Worm (Caenorhabditis elegans): ENCODE measurements around the gene sri-48.
"Not testable (repeated sequence)": the region's sequence is repeated elsewhere in the genome, so short reads cannot be mapped to it uniquely, and the experiment has no call there.

Gene sri-48

DNA sequence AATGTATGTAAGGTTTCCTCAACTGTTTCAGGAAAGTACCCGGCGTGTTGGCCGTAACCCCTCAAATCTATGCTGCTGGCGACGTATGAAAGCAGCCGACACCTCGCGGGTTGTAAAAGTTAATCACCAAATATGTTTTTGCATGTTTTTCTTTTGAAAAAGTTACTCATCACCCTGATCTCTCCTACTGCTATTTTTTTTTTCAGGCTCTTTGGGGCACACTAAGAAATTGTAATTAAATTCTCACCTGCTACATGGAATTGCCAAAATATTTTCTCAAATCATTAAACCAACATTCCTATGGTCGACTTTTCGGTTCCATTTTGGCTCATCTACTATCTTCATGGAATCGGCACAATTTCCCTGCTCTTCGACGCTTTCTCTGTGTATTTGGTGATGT lies 16.3 kb downstream of the sri-48 start, which contains the start of gene sri-78:
Gene sri-78, plus strand, starts transcription at position 301 of the 400 bp plus-strand sequence.
- TF ChIP-seq unc-55 (GFP tag; optimal IDR thresholded peaks at IDR 0.05); zag-1 (tag; optimal IDR thresholded peaks at IDR 0.05); lin-11 (tag; optimal IDR thresholded peaks at IDR 0.05): not testable (repeated sequence)

DNA sequence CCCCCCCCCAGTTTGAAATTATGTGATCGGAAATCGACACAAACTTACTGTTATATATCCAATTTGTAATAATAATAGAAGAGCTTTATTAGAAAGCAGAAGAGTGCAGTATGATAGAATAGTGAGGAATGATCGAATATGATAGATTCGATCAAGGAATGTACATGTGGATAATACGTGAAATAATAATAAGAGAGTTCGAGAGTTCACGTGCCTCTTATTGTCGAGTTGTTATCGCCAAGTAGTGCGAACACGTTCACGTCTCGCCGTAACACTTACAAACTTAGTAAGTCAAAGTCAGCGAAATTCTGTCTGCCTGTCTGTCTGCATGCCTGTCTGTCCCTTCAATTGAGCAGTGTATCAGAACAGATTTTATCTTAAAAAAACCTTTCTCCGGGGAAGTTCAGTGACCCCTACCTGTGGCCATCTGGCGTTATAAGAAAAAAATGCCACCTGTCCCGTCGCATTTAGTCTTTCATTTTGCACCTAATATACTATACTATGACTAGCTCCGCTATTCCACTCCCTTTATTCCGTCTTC lies 17.8 kb downstream of the sri-48 start, which contains the start of the genes Y27F2A.6 and Y27F2A.8:
Gene Y27F2A.6, minus strand, starts transcription at position 101 of the 541 bp plus-strand sequence.
Gene Y27F2A.8, plus strand, starts transcription at position 491 of the 541 bp plus-strand sequence.
- TF ChIP-seq dmd-4, unc-39, F13H6.1 (tag; optimal IDR thresholded peaks at IDR 0.05): not testable (repeated sequence)

DNA sequence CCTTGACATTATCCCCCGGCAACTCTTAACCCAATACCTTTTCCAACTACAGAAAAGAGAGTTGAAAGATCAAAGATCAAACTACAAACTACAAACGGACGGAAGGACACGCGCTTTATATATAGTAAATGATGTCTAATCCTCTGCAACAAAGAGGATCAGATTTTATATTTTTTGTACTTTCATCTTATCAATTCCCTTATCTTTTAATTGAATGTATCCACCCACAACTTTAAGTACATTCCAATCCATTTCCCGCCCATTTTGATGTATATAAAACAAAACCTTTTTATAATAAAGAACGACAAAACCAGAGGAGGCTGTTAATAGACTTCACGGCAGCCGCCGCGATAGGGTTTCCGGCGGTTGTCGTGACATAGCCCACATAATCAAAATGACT lies 23.5 kb downstream of the sri-48 start, which contains the start of gene sri-40:
Gene sri-40, plus strand, starts transcription at position 301 of the 400 bp plus-strand sequence.
- not testable (repeated sequence) for TF ChIP-seq mab-5, lin-11, mdl-1 (tag; optimal IDR thresholded peaks at IDR 0.05)

DNA sequence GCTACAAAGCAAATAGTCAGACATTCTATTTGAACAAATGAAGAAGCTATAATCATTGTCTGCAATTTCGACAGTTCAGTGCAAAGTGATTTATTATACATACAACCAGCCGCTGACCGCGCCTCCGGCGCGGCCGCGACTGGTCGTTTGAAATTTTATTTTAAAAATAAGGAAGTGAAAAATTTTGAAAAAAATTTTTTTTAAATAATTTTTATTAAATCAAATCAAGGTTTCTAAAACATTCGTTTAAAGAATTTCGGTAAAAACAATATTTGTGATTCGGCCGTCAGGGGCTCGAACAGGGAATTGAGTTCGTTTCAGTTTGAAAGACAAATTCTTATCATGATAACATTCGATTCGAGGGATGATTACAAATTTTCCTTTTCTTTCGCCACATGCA lies 29.0 kb downstream of the sri-48 start, which contains the start of gene Y27F2A.10:
Gene Y27F2A.10, minus strand, starts transcription at position 101 of the 400 bp plus-strand sequence.
- TF ChIP-seq elt-3 (tag; optimal IDR thresholded peaks at IDR 0.05) (no peak), ZK546.5 (tag; optimal IDR thresholded peaks at IDR 0.05) (no peak), Y55F3AM.14 (GFP tag; optimal IDR thresholded peaks at IDR 0.05) (no peak), sma-9 (GFP tag; optimal IDR thresholded peaks at IDR 0.05) (no peak), sma-9 (tag; optimal IDR thresholded peaks at IDR 0.05) (no peak), elt-1 (tag; optimal IDR thresholded peaks at IDR 0.05) (no peak), nhr-25 (tag; optimal IDR thresholded peaks at IDR 0.05) (no peak), mab-5 (tag; optimal IDR thresholded peaks at IDR 0.05) (no peak)

DNA sequence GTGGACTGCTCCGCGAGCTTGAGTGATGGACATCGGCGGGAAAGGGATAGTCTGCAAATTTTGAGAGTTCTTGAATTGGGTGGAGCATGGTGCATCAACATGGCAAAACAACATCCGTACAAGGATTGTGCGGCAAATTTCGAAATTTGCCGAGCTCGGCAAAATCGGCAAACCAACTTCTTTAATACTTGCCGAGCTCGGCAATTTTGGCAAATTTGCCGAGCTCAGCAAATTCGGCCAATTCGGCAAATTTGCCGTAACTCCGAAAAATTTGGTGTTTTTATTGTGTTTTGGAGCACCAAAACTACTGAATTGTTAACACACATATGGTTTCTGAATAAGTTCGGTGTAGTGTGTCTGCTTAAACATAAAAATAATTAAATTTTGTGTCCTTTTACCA lies 31.1 kb downstream of the sri-48 start, which contains the start of gene fbxc-55:
Gene fbxc-55, minus strand, starts transcription at position 101 of the 400 bp plus-strand sequence.
- TF ChIP-seq nhr-12 (tag; optimal IDR thresholded peaks at IDR 0.05) (no peak), nhr-77 (tag; optimal IDR thresholded peaks at IDR 0.05) (no peak), R02D3.7 (tag; optimal IDR thresholded peaks at IDR 0.05) (no peak), nhr-129 (tag; optimal IDR thresholded peaks at IDR 0.05) (no peak)

DNA sequence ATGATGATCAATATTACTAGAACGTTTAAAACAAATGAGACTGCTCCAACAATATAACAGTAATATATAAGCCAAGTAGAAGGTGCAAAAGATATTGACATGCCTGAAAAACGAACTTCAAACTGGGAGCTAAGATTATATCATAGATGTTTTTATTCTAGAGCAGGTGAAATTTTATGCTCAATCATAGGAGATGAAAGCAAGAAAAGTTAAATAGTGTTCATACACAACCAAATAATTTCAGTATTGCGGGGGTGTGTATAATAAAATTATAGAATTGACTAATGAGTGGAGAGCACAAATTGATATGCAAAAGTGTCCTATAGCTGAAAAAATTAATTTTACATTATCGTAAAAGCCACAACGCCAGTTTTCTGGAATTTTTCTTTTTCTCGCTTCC lies 42.2 kb downstream of the sri-48 start, which contains the start of gene sri-34:
Gene sri-34, minus strand, starts transcription at position 101 of the 400 bp plus-strand sequence.
- TF ChIP-seq unc-62 (GFP tag; optimal IDR thresholded peaks at IDR 0.05) = no peak
- no peak for TF ChIP-seq nhr-10 (tag; optimal IDR thresholded peaks at IDR 0.05)
- no peak for TF ChIP-seq snpc-4 (tag; optimal IDR thresholded peaks at IDR 0.05)
- TF ChIP-seq crh-2 (tag; optimal IDR thresholded peaks at IDR 0.05) = no peak
- no peak for TF ChIP-seq blmp-1 (tag; optimal IDR thresholded peaks at IDR 0.05; ENCODE audit: insufficient read depth)
- no peak for TF ChIP-seq nhr-237 (tag; optimal IDR thresholded peaks at IDR 0.05)
- TF ChIP-seq zag-1 (tag; optimal IDR thresholded peaks at IDR 0.05) = no peak
- no peak for TF ChIP-seq mab-5 (tag; optimal IDR thresholded peaks at IDR 0.05)
- no peak for TF ChIP-seq nhr-129 (tag; optimal IDR thresholded peaks at IDR 0.05)
- no peak for TF ChIP-seq alr-1 (tag; optimal IDR thresholded peaks at IDR 0.05)
- TF ChIP-seq ceh-82 (tag; optimal IDR thresholded peaks at IDR 0.05) = no peak
- TF ChIP-seq ZK546.5 (tag; optimal IDR thresholded peaks at IDR 0.05) = no peak

DNA sequence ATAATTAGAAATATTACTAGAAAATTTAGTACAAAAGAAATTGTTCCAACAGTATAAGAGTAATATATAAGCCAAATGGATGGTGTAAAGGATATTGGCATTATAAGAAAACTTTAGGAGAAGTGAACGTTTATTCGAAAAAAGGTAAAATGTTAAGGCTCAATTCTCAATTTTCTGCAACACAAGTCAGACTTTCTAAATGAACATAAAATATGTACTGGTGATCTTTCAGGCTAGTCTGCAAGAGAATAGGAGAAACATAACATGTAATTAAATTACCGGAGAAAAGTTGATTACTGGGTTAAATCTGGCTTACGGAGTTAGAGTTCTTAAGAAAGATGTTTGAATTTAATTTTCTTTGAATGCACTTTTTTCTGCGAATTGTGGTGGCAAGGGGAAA lies 44.4 kb downstream of the sri-48 start, which contains the start of gene sri-33:
Gene sri-33, minus strand, starts transcription at position 101 of the 400 bp plus-strand sequence.
- TF ChIP-seq nhr-21 (tag; optimal IDR thresholded peaks at IDR 0.05) (peak; percentile 5), nhr-77 (tag; optimal IDR thresholded peaks at IDR 0.05) (no peak)
